Worm (Caenorhabditis elegans) whole organism, late embryonic: ENCODE data around the gene unc-9.

Source experiments
- C08G9.2 ChIP-seq: sonication (generic microtip); optimal IDR thresholded peaks from 2 replicates; lab custom pipeline; 2016; ENCODE audit warnings: mild to moderate bottlenecking, missing genetic modification characterization, moderate library complexity, missing compliant biosample characterization
- ahr-1 ChIP-seq: sonication (generic microtip); optimal IDR thresholded peaks from 2 replicates; lab custom pipeline; 2016; ENCODE audit warnings: missing genetic modification characterization, missing compliant biosample characterization
- ama-1 ChIP-seq: fragments of 150-350 bp; optimal IDR thresholded peaks from 2 replicates; lab custom pipeline; 2014
- ceh-14 ChIP-seq: sonication (generic microtip); optimal IDR thresholded peaks from 2 replicates; lab custom pipeline; 2016; ENCODE audit warnings: missing genotype, missing genetic modification characterization, missing compliant biosample characterization
- ceh-2 ChIP-seq: sonication (generic microtip); optimal IDR thresholded peaks from 2 replicates; lab custom pipeline; 2016; ENCODE audit warnings: missing genotype, missing genetic modification characterization, missing compliant biosample characterization
- ceh-30 ChIP-seq: fragments of 150-350 bp; optimal IDR thresholded peaks from 2 replicates; lab custom pipeline; 2014; ENCODE audit warnings: missing biosample characterization, missing genetic modification characterization
- ceh-34 ChIP-seq: sonication (generic microtip); optimal IDR thresholded peaks from 2 replicates; lab custom pipeline; 2016; ENCODE audit warnings: mild to moderate bottlenecking, missing genetic modification characterization, missing compliant biosample characterization
- ceh-48 ChIP-seq: sonication (generic microtip); optimal IDR thresholded peaks from 2 replicates; lab custom pipeline; 2016; ENCODE audit warnings: missing genetic modification characterization, inconsistent platforms, missing compliant biosample characterization
- ceh-9 ChIP-seq: sonication (generic microtip); optimal IDR thresholded peaks from 2 replicates; lab custom pipeline; 2016; ENCODE audit warnings: mild to moderate bottlenecking, missing genetic modification characterization, inconsistent platforms, missing compliant biosample characterization
- elt-2 ChIP-seq: sonication (generic microtip); optimal IDR thresholded peaks from 2 replicates; lab custom pipeline; 2016; ENCODE audit warnings: missing genetic modification reagents, missing genetic modification characterization, missing compliant biosample characterization
- ets-4 ChIP-seq: sonication (generic microtip); optimal IDR thresholded peaks from 2 replicates; lab custom pipeline; 2016; ENCODE audit warnings: missing genetic modification characterization, missing compliant biosample characterization
- fkh-10 ChIP-seq: fragments of 150-350 bp; optimal IDR thresholded peaks from 2 replicates; lab custom pipeline; 2014; ENCODE audit warnings: missing biosample characterization, missing genetic modification reagents, missing genetic modification characterization
- hlh-15 ChIP-seq: sonication (generic microtip); optimal IDR thresholded peaks from 2 replicates; lab custom pipeline; 2016; ENCODE audit warnings: missing genetic modification characterization, missing compliant biosample characterization
- hlh-30 ChIP-seq: sonication (generic microtip); optimal IDR thresholded peaks from 2 replicates; lab custom pipeline; 2017; ENCODE audit warnings: antibody characterized with exemption, missing genetic modification characterization, missing compliant biosample characterization; ENCODE audit not compliant: insufficient read depth
- hlh-6 ChIP-seq: sonication (generic microtip); optimal IDR thresholded peaks from 2 replicates; lab custom pipeline; 2016; ENCODE audit warnings: missing genotype, missing genetic modification characterization, missing compliant biosample characterization
- nfya-1 ChIP-seq: sonication (generic microtip); optimal IDR thresholded peaks from 2 replicates; lab custom pipeline; 2017; ENCODE audit warnings: missing genetic modification characterization, mild to moderate bottlenecking, missing compliant biosample characterization, antibody characterized with exemption, moderate library complexity
- nhr-11 ChIP-seq: fragments of 150-350 bp; optimal IDR thresholded peaks from 2 replicates; lab custom pipeline; 2014; ENCODE audit warnings: missing biosample characterization, missing genetic modification characterization
- nhr-232 ChIP-seq: sonication (generic microtip); optimal IDR thresholded peaks from 2 replicates; lab custom pipeline; 2016; ENCODE audit warnings: missing genetic modification characterization, missing compliant biosample characterization
- odd-2 ChIP-seq: sonication (generic microtip); optimal IDR thresholded peaks from 2 replicates; lab custom pipeline; 2017; ENCODE audit warnings: antibody characterized with exemption, mild to moderate bottlenecking, missing genetic modification characterization, missing compliant biosample characterization
- pag-3 ChIP-seq: sonication (generic microtip); optimal IDR thresholded peaks from 2 replicates; lab custom pipeline; 2016; ENCODE audit warnings: missing compliant biosample characterization, missing genetic modification characterization, borderline replicate concordance
- pros-1 ChIP-seq: fragments of 150-350 bp; optimal IDR thresholded peaks from 2 replicates; lab custom pipeline; 2014; ENCODE audit warnings: missing biosample characterization, missing genetic modification reagents, missing genetic modification characterization
- rnt-1 ChIP-seq: sonication (generic microtip); optimal IDR thresholded peaks from 2 replicates; lab custom pipeline; 2016; ENCODE audit warnings: missing genetic modification characterization, missing compliant biosample characterization
- sdc-2 ChIP-seq: sonication (generic microtip); optimal IDR thresholded peaks from 2 replicates; lab custom pipeline; 2016; ENCODE audit warnings: missing genotype, missing genetic modification characterization, missing compliant biosample characterization
- sox-2 ChIP-seq: fragments of 200-800 bp; sonication (Bioruptor generic); IDR thresholded peaks from 2 replicates; pipeline ENCODE4 v1.3.6; 2022; ENCODE audit warnings: missing genetic modification reagents, missing genetic modification characterization, missing compliant biosample characterization
- sox-4 ChIP-seq: sonication (generic microtip); optimal IDR thresholded peaks from 2 replicates; lab custom pipeline; 2017; ENCODE audit warnings: mild to moderate bottlenecking, missing genetic modification characterization, inconsistent platforms, missing compliant biosample characterization
- syd-9 ChIP-seq: sonication (generic microtip); optimal IDR thresholded peaks from 2 replicates; lab custom pipeline; 2016; ENCODE audit warnings: mild to moderate bottlenecking, missing genetic modification characterization, moderate library complexity, missing compliant biosample characterization
- tbx-2 ChIP-seq: sonication (generic microtip); optimal IDR thresholded peaks from 2 replicates; lab custom pipeline; 2016; ENCODE audit warnings: missing genetic modification characterization, missing compliant biosample characterization
- unc-42 ChIP-seq: sonication (generic microtip); optimal IDR thresholded peaks from 2 replicates; lab custom pipeline; 2016; ENCODE audit warnings: missing genotype, missing genetic modification characterization, missing compliant biosample characterization
- unc-55 ChIP-seq: sonication (generic microtip); optimal IDR thresholded peaks from 2 replicates; lab custom pipeline; 2017; ENCODE audit warnings: missing biosample characterization, missing genetic modification reagents, missing genetic modification characterization
- unc-86 ChIP-seq: sonication (generic microtip); optimal IDR thresholded peaks from 2 replicates; lab custom pipeline; 2016; ENCODE audit warnings: missing genetic modification characterization, missing compliant biosample characterization
- ztf-16 ChIP-seq: sonication (generic microtip); optimal IDR thresholded peaks from 2 replicates; lab custom pipeline; 2017; ENCODE audit warnings: missing genetic modification characterization, missing compliant biosample characterization

unc-9 gene

ce11 chrX:13201401-13201800 is at the start of gene unc-9:
TSS of gene unc-9 (plus strand) at chrX:13201770.
- TF ChIP-seq unc-55 (GFP tag; lab: Kevin White, UChicago) (no peak), unc-42 (tag; lab: Kevin White, UChicago) (peak; percentile 74)

- TF ChIP-seq sdc-2 (tag; lab: Kevin White, UChicago): no peak
- no peak for TF ChIP-seq ahr-1 (tag; lab: Kevin White, UChicago)
- TF ChIP-seq syd-9 (tag; lab: Kevin White, UChicago): no peak
- no peak for TF ChIP-seq ceh-2
- no peak for TF ChIP-seq ama-1
- TF ChIP-seq sox-2 (GFP tag; lab: Robert Waterston, UW): no peak
- TF ChIP-seq, all 69 proteins: peak for 0
These were observed 47.1 kb upstream of the unc-9 start for ce11 chrX:13154514-13154913.

ce11 chrX:13155730-13156129 is 45.8 kb upstream of the unc-9 start:
- TF ChIP-seq pros-1 (tag; lab: Kevin White, UChicago): peak; percentile 29
- TF ChIP-seq sox-4 (tag; lab: Kevin White, UChicago): no peak

- no peak for TF ChIP-seq nhr-232 (tag; lab: Kevin White, UChicago)
- TF ChIP-seq ceh-9 (tag; lab: Kevin White, UChicago): no peak
- no peak for TF ChIP-seq odd-2 (tag; lab: Kevin White, UChicago)
- no peak for TF ChIP-seq fkh-10 (GFP tag; lab: Kevin White, UChicago)
- TF ChIP-seq tbx-2: no peak
- no peak for TF ChIP-seq nhr-11 (tag; lab: Kevin White, UChicago)
- no peak for TF ChIP-seq rnt-1 (tag; lab: Kevin White, UChicago)
- no peak for TF ChIP-seq C08G9.2 (tag; lab: Kevin White, UChicago)
- TF ChIP-seq ceh-30 (tag; lab: Kevin White, UChicago): no peak
- TF ChIP-seq ceh-14 (tag; lab: Kevin White, UChicago): no peak
- TF ChIP-seq hlh-15 (tag; lab: Kevin White, UChicago): no peak
These were observed 44.3 kb upstream of the unc-9 start for ce11 chrX:13157112-13157768.

ce11 chrX:13158487-13158886 is 43.1 kb upstream of the unc-9 start:
- no peak for TF ChIP-seq ztf-16 (tag; lab: Kevin White, UChicago)
- TF ChIP-seq hlh-30 (tag; lab: Kevin White, UChicago): no peak
- no peak for TF ChIP-seq unc-55 (GFP tag; lab: Kevin White, UChicago)
- no peak for TF ChIP-seq ahr-1 (tag; lab: Kevin White, UChicago)
- no peak for TF ChIP-seq unc-86 (tag; lab: Kevin White, UChicago)
- peak; percentile 13 for TF ChIP-seq ceh-48 (tag; lab: Kevin White, UChicago)
- no peak for TF ChIP-seq hlh-15 (tag; lab: Kevin White, UChicago)

ce11 chrX:13159005-13159404 is 42.6 kb upstream of the unc-9 start:
- peak; percentile 10 for TF ChIP-seq ceh-34 (tag; lab: Kevin White, UChicago)
- TF ChIP-seq ama-1: no peak
- no peak for TF ChIP-seq nfya-1 (tag; lab: Kevin White, UChicago)
- TF ChIP-seq sox-4 (tag; lab: Kevin White, UChicago): no peak
- TF ChIP-seq ets-4: no peak
- no peak for TF ChIP-seq hlh-6 (tag; lab: Kevin White, UChicago)
- peak; percentile 7 for TF ChIP-seq tbx-2
- no peak for TF ChIP-seq unc-86 (tag; lab: Kevin White, UChicago)
- TF ChIP-seq ceh-30 (tag; lab: Kevin White, UChicago): no peak
- TF ChIP-seq pag-3 (tag; lab: Kevin White, UChicago): no peak
- TF ChIP-seq C08G9.2 (tag; lab: Kevin White, UChicago): no peak
- peak; percentile 85 for TF ChIP-seq elt-2 (tag; lab: Kevin White, UChicago)
- TF ChIP-seq ceh-9 (tag; lab: Kevin White, UChicago): no peak
- TF ChIP-seq, all 69 proteins: peak for 3
